Worm (Caenorhabditis elegans) whole organism, L1 larva: ENCODE data around the gene ent-1.

Source experiments
- C16A3.4 ChIP-seq: fragments of 150-350 bp; optimal IDR thresholded peaks from 2 replicates; lab custom pipeline; 2014; ENCODE audit warnings: missing biosample characterization, missing genetic modification characterization
- F16B12.6 ChIP-seq: fragments of 150-350 bp; optimal IDR thresholded peaks from 2 replicates; lab custom pipeline; 2014; ENCODE audit warnings: missing biosample characterization, missing genetic modification characterization
- alr-1 ChIP-seq: fragments of 200-800 bp; sonication (Bioruptor generic); optimal IDR thresholded peaks from 2 replicates; lab custom pipeline; 2018; ENCODE audit warnings: borderline replicate concordance, mild to moderate bottlenecking, missing genetic modification characterization, missing compliant biosample characterization
- aly-2 ChIP-seq: fragments of 150-350 bp; optimal IDR thresholded peaks from 2 replicates; lab custom pipeline; 2014; ENCODE audit warnings: missing biosample characterization, missing genetic modification characterization
- ama-1 ChIP-seq: fragments of 150-350 bp; optimal IDR thresholded peaks from 2 replicates; lab custom pipeline; 2014
- ceh-82 ChIP-seq, 3 experiments: fragments of 150-350 bp in 1 of 3; sonication (generic microtip) in 2 of 3; optimal IDR thresholded peaks; 2 replicates each; lab custom pipeline; 2014 to 2017; ENCODE audit warnings: missing biosample characterization in 3 of 3, missing genetic modification characterization in 3 of 3
- ceh-88 ChIP-seq: fragments of 200-800 bp; sonication (Bioruptor generic); IDR thresholded peaks from 2 replicates; pipeline ENCODE4 v1.3.6; 2022; ENCODE audit warnings: missing genetic modification characterization, missing compliant biosample characterization
- ceh-90 ChIP-seq: sonication (generic microtip); optimal IDR thresholded peaks from 2 replicates; lab custom pipeline; 2016; ENCODE audit warnings: missing genetic modification characterization, missing compliant biosample characterization
- dsc-1 ChIP-seq: sonication (generic microtip); optimal IDR thresholded peaks from 2 replicates; lab custom pipeline; 2016; ENCODE audit warnings: mild to moderate bottlenecking, missing genetic modification characterization, missing compliant biosample characterization
- efl-3 ChIP-seq: fragments of 200-800 bp; sonication (Bioruptor generic); optimal IDR thresholded peaks from 2 replicates; lab custom pipeline; 2018; ENCODE audit warnings: mild to moderate bottlenecking, missing genetic modification characterization, missing compliant biosample characterization
- egl-27 ChIP-seq, 2 experiments: fragments of 150-350 bp in 1 of 2; sonication (generic microtip); optimal IDR thresholded peaks; 3 replicates each; lab custom pipeline; 2017 to 2018; ENCODE audit warnings: missing biosample characterization in 2 of 2, missing genetic modification characterization in 2 of 2, missing genetic modification reagents in 2 of 2
- elt-2 ChIP-seq: sonication (generic microtip); optimal IDR thresholded peaks from 2 replicates; lab custom pipeline; 2016; ENCODE audit warnings: missing genetic modification characterization, mild to moderate bottlenecking, inconsistent platforms, missing compliant biosample characterization, missing genetic modification reagents
- elt-3 ChIP-seq, 6 experiments: fragments of 150-350 bp in 1 of 6; sonication (generic microtip); optimal IDR thresholded peaks; 2 replicates each; lab custom pipeline; 2017 to 2018; ENCODE audit warnings: missing biosample characterization in 6 of 6, missing genetic modification characterization in 6 of 6, inconsistent platforms in 1 of 6
- ets-5 ChIP-seq: fragments of 200-800 bp; sonication (Bioruptor generic); IDR thresholded peaks from 2 replicates; pipeline ENCODE4 v1.3.6; 2022; ENCODE audit warnings: missing genetic modification characterization, missing compliant biosample characterization
- fkh-8 ChIP-seq: sonication (generic microtip); optimal IDR thresholded peaks from 2 replicates; lab custom pipeline; 2016; ENCODE audit warnings: mild to moderate bottlenecking, missing genetic modification characterization, missing compliant biosample characterization
- grh-1 ChIP-seq: fragments of 200-800 bp; sonication (Bioruptor generic); IDR thresholded peaks from 2 replicates; pipeline ENCODE4 v1.3.6; 2022; ENCODE audit warnings: missing genetic modification reagents, missing genetic modification characterization, missing compliant biosample characterization
- hlh-4 ChIP-seq: sonication (generic microtip); optimal IDR thresholded peaks from 2 replicates; lab custom pipeline; 2016; ENCODE audit warnings: mild to moderate bottlenecking, missing genetic modification characterization, missing compliant biosample characterization
- hpl-2 ChIP-seq: fragments of 150-350 bp; optimal IDR thresholded peaks from 2 replicates; lab custom pipeline; 2014; ENCODE audit warnings: missing biosample characterization, missing genetic modification reagents, missing genetic modification characterization
- irx-1 ChIP-seq: sonication (generic microtip); optimal IDR thresholded peaks from 2 replicates; lab custom pipeline; 2016; ENCODE audit warnings: missing genetic modification characterization, missing compliant biosample characterization
- jun-1 ChIP-seq: fragments of 150-350 bp; optimal IDR thresholded peaks from 2 replicates; lab custom pipeline; 2014; ENCODE audit warnings: missing biosample characterization, missing genetic modification reagents, missing genetic modification characterization
- lin-15B ChIP-seq: fragments of 150-350 bp; sonication (generic microtip); optimal IDR thresholded peaks from 3 replicates; lab custom pipeline; 2014; ENCODE audit warnings: missing biosample characterization, missing genetic modification characterization
- lin-39 ChIP-seq: fragments of 150-350 bp; optimal IDR thresholded peaks from 2 replicates; lab custom pipeline; 2014; ENCODE audit warnings: missing biosample characterization, missing genetic modification reagents, missing genetic modification characterization
- lir-3 ChIP-seq: sonication (generic microtip); optimal IDR thresholded peaks from 2 replicates; lab custom pipeline; 2016; ENCODE audit warnings: mild to moderate bottlenecking, missing genetic modification characterization, moderate library complexity, missing compliant biosample characterization; ENCODE audit not compliant: poor library complexity
- lsy-2 ChIP-seq, 2 experiments: fragments of 150-350 bp; optimal IDR thresholded peaks; 2 replicates each; lab custom pipeline; 2014; ENCODE audit warnings: missing biosample characterization in 2 of 2, missing genetic modification characterization in 2 of 2
- mab-9 ChIP-seq: fragments of 200-800 bp; sonication (Bioruptor generic); IDR thresholded peaks from 2 replicates; pipeline ENCODE4 v1.3.6; 2022; ENCODE audit warnings: missing genetic modification reagents, missing genetic modification characterization, missing compliant biosample characterization
- mdl-1 ChIP-seq, 2 experiments: fragments of 150-350 bp; optimal IDR thresholded peaks; 2 replicates each; lab custom pipeline; 2014 to 2017; ENCODE audit warnings: missing biosample characterization in 2 of 2, missing genetic modification characterization in 2 of 2, inconsistent platforms in 1 of 2
- mep-1 ChIP-seq: fragments of 150-350 bp; optimal IDR thresholded peaks from 2 replicates; lab custom pipeline; 2014; ENCODE audit warnings: missing biosample characterization, missing genetic modification characterization
- nhr-11 ChIP-seq: fragments of 150-350 bp; optimal IDR thresholded peaks from 2 replicates; lab custom pipeline; 2014; ENCODE audit warnings: missing biosample characterization, missing genetic modification characterization
- nhr-12 ChIP-seq: sonication (generic microtip); optimal IDR thresholded peaks from 2 replicates; lab custom pipeline; 2017; ENCODE audit warnings: missing biosample characterization, missing genetic modification characterization
- nhr-237 ChIP-seq: fragments of 150-350 bp; optimal IDR thresholded peaks from 2 replicates; lab custom pipeline; 2014; ENCODE audit warnings: missing biosample characterization, missing genetic modification characterization
- nhr-71 ChIP-seq: sonication (generic microtip); optimal IDR thresholded peaks from 2 replicates; lab custom pipeline; 2016; ENCODE audit warnings: mild to moderate bottlenecking, missing genetic modification characterization, moderate library complexity, missing compliant biosample characterization
- nhr-76 ChIP-seq: sonication (generic microtip); optimal IDR thresholded peaks from 2 replicates; lab custom pipeline; 2017; ENCODE audit warnings: missing biosample characterization, missing genetic modification characterization
- nhr-77 ChIP-seq: fragments of 150-350 bp; optimal IDR thresholded peaks from 2 replicates; lab custom pipeline; 2014; ENCODE audit warnings: missing biosample characterization, missing genetic modification characterization
- nhr-84 ChIP-seq: sonication (generic microtip); optimal IDR thresholded peaks from 2 replicates; lab custom pipeline; 2017; ENCODE audit warnings: missing biosample characterization, missing genetic modification characterization
- nhr-90 ChIP-seq: sonication (generic microtip); optimal IDR thresholded peaks from 2 replicates; lab custom pipeline; 2016; ENCODE audit warnings: mild to moderate bottlenecking, missing genetic modification characterization, missing compliant biosample characterization; ENCODE audit not compliant: poor library complexity
- pag-3 ChIP-seq: sonication (generic microtip); optimal IDR thresholded peaks from 2 replicates; lab custom pipeline; 2017; ENCODE audit warnings: missing genetic modification characterization, mild to moderate bottlenecking, missing compliant biosample characterization, antibody characterized with exemption, borderline replicate concordance; ENCODE audit not compliant: insufficient read depth
- pax-3 ChIP-seq: fragments of 200-800 bp; sonication (Bioruptor generic); optimal IDR thresholded peaks from 2 replicates; lab custom pipeline; 2018; ENCODE audit warnings: mild to moderate bottlenecking, missing genetic modification characterization, moderate library complexity, missing compliant biosample characterization
- pqm-1 ChIP-seq: sonication (generic microtip); optimal IDR thresholded peaks from 3 replicates; lab custom pipeline; 2017; ENCODE audit warnings: missing biosample characterization, missing genetic modification characterization
- rnt-1 ChIP-seq: sonication (generic microtip); optimal IDR thresholded peaks from 2 replicates; lab custom pipeline; 2016; ENCODE audit warnings: mild to moderate bottlenecking, missing genetic modification characterization, moderate library complexity, missing compliant biosample characterization
- skn-1 ChIP-seq: fragments of 150-350 bp; optimal IDR thresholded peaks from 2 replicates; lab custom pipeline; 2014; ENCODE audit warnings: missing biosample characterization, missing genetic modification characterization
- snpc-4 ChIP-seq: fragments of 150-350 bp; optimal IDR thresholded peaks from 2 replicates; lab custom pipeline; 2014; ENCODE audit warnings: missing biosample characterization, missing genetic modification characterization
- snu-23 ChIP-seq: sonication (generic microtip); optimal IDR thresholded peaks from 2 replicates; lab custom pipeline; 2016; ENCODE audit warnings: missing genetic modification characterization, missing compliant biosample characterization
- sox-4 ChIP-seq: sonication (generic microtip); optimal IDR thresholded peaks from 2 replicates; lab custom pipeline; 2016; ENCODE audit warnings: missing genetic modification characterization, missing compliant biosample characterization
- sptf-1 ChIP-seq: fragments of 150-350 bp; optimal IDR thresholded peaks from 2 replicates; lab custom pipeline; 2014; ENCODE audit warnings: missing biosample characterization, missing genetic modification characterization
- swsn-7 ChIP-seq: sonication (generic microtip); optimal IDR thresholded peaks from 2 replicates; lab custom pipeline; 2016; ENCODE audit warnings: missing genetic modification characterization, missing compliant biosample characterization
- unc-130 ChIP-seq: fragments of 150-350 bp; optimal IDR thresholded peaks from 2 replicates; lab custom pipeline; 2017; ENCODE audit warnings: missing biosample characterization, missing genetic modification characterization, inconsistent platforms
- unc-86 ChIP-seq: sonication (generic microtip); optimal IDR thresholded peaks from 2 replicates; lab custom pipeline; 2016; ENCODE audit warnings: missing genetic modification characterization, missing compliant biosample characterization
- vab-15 ChIP-seq: sonication (generic microtip); optimal IDR thresholded peaks from 2 replicates; lab custom pipeline; 2017; ENCODE audit warnings: missing genotype, mild to moderate bottlenecking, missing genetic modification characterization, missing compliant biosample characterization
- xbp-1 ChIP-seq: sonication (generic microtip); optimal IDR thresholded peaks from 2 replicates; lab custom pipeline; 2016; ENCODE audit warnings: missing genetic modification characterization, missing compliant biosample characterization
- zag-1 ChIP-seq: fragments of 150-350 bp; optimal IDR thresholded peaks from 2 replicates; lab custom pipeline; 2014; ENCODE audit warnings: missing biosample characterization, missing genetic modification characterization
- ztf-11 ChIP-seq, 2 experiments: sonication (generic microtip); optimal IDR thresholded peaks; 2 replicates each; lab custom pipeline; 2016 to 2017; ENCODE audit warnings: missing genetic modification characterization in 2 of 2, missing biosample characterization in 1 of 2, missing compliant biosample characterization in 1 of 2

The ent-1 gene

DNA sequence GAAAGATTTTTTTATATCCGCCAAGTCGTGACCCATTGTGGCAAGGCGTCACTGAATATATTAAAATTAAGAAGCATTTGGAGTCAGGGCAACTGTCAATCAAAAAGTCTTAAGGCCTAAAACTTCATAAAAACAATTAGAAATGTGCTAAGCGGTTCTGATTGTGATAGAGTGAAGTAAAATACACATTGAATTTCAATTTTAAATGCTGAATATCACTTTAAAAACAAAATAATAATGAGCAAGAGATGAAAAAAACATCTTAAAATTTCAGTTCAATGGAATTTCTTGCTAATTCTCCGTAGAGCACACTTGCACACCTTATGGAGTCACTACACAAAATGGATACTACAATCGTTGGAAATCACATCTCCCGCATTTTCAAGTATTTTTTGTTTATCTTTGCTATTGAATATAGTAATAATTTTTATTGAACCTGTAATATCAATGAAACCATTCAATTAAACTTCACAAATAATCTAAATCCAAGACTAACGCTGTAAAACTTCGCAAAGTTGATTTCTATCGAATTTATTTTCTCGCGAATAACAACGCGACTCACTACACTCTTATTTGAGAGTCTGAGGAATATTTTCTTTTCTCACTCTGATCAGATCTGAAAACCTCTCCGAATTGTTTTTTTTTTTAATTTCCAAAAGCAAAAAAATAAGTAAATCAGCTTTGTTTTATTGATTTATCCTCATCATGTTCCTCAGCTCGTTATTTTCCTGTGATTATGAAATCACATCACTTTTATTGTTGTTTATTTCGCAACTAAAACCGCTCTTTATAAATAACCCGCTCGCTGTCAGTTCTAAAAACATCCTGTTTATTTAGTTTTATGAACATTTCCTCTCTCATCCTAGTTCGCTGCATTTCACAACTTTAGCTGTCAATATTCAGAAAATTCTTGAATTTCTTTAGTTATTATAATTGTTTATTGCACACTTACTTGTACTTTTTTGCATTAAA is 19.5 kb downstream of the ent-1 start, which contains the start of gene mars-1:
Gene mars-1, minus strand, starts transcription at position 51 of the 972 bp plus-strand sequence.
- no peak for TF ChIP-seq zag-1
- peak; percentile 52 for TF ChIP-seq dsc-1 (tag; lab: Kevin White, UChicago)
- peak; percentile 52 for TF ChIP-seq lin-15B
- TF ChIP-seq sptf-1 (tag; lab: Kevin White, UChicago): no peak
- TF ChIP-seq ceh-90 (tag; lab: Kevin White, UChicago): peak; percentile 45
- TF ChIP-seq F16B12.6 (tag; lab: Kevin White, UChicago): peak; percentile 19
- no peak for TF ChIP-seq efl-3
- TF ChIP-seq unc-86 (tag; lab: Kevin White, UChicago): peak; percentile 56
- peak; percentile 80 for TF ChIP-seq vab-15
- TF ChIP-seq lin-39 (tag; lab: Kevin White, UChicago): no peak
- no peak for TF ChIP-seq egl-27 (tag; optimal IDR thresholded peaks at IDR 0.05; lab: Kevin White, UChicago)
- peak; percentile 16 for TF ChIP-seq elt-2 (tag; lab: Kevin White, UChicago)
- no peak for TF ChIP-seq pag-3
- peak; percentile 17 for TF ChIP-seq snpc-4 (tag; lab: Kevin White, UChicago)
- TF ChIP-seq alr-1: no peak
- TF ChIP-seq ceh-88 (GFP tag; lab: Robert Waterston, UW): peak; percentile 60; the same call in 1 of the 2 replicates
- TF ChIP-seq lsy-2 (tag; optimal IDR thresholded peaks at IDR 0.05; lab: Kevin White, UChicago): peak; percentile 65 to 88
- no peak for TF ChIP-seq ets-5 (GFP tag; lab: Robert Waterston, UW)
- peak; percentile 72 for TF ChIP-seq rnt-1 (tag; lab: Kevin White, UChicago)
- peak; percentile 60 for TF ChIP-seq jun-1
- TF ChIP-seq ceh-82 (tag; optimal IDR thresholded peaks at IDR 0.05; lab: Kevin White, UChicago): peak; percentile 12 to 53 (median 49)
- peak in 1 of 6 experiments; percentile 14 for TF ChIP-seq elt-3 (tag; optimal IDR thresholded peaks at IDR 0.05; lab: Kevin White, UChicago)
- TF ChIP-seq mdl-1 (tag; optimal IDR thresholded peaks at IDR 0.05; lab: Kevin White, UChicago): no peak
- TF ChIP-seq pqm-1 (tag; lab: Kevin White, UChicago): no peak
- peak; percentile 89 for TF ChIP-seq nhr-71 (tag; lab: Kevin White, UChicago)
- peak; percentile 85 for TF ChIP-seq snu-23
- TF ChIP-seq unc-130 (tag; lab: Kevin White, UChicago): peak; percentile 37
- TF ChIP-seq nhr-12 (tag; lab: Kevin White, UChicago): no peak
- TF ChIP-seq grh-1: no peak; the same call in 1 of the 2 replicates
- peak; percentile 89 for TF ChIP-seq C16A3.4 (tag; lab: Kevin White, UChicago)
- TF ChIP-seq aly-2: peak; percentile 55
- peak; percentile 68 for TF ChIP-seq hpl-2 (GFP tag; lab: Kevin White, UChicago)
- peak; percentile 51 for TF ChIP-seq nhr-237 (tag; lab: Kevin White, UChicago)
- TF ChIP-seq nhr-90 (tag; lab: Kevin White, UChicago): peak; percentile 80
- TF ChIP-seq xbp-1 (tag; lab: Kevin White, UChicago): peak; percentile 77
- no peak for TF ChIP-seq nhr-84 (tag; lab: Kevin White, UChicago)
- TF ChIP-seq nhr-11 (tag; lab: Kevin White, UChicago): no peak
- TF ChIP-seq mep-1 (tag; lab: Kevin White, UChicago): peak; percentile 84
- TF ChIP-seq lir-3: peak; percentile 76
- peak; percentile 64 for TF ChIP-seq irx-1 (tag; lab: Kevin White, UChicago)
- no peak for TF ChIP-seq hlh-4
- no peak for TF ChIP-seq ama-1 (lab: Kevin White, UChicago)
- TF ChIP-seq ztf-11 (tag; optimal IDR thresholded peaks at IDR 0.05; lab: Kevin White, UChicago): peak in 1 of 2 experiments; percentile 60
- no peak for TF ChIP-seq mab-9
- TF ChIP-seq sox-4 (tag; lab: Kevin White, UChicago): peak; percentile 40
- peak; percentile 81 for TF ChIP-seq pax-3 (tag; lab: Kevin White, UChicago)
- peak; percentile 86 for TF ChIP-seq fkh-8 (tag; lab: Kevin White, UChicago)
- TF ChIP-seq nhr-77 (tag; lab: Kevin White, UChicago): peak; percentile 74
- TF ChIP-seq swsn-7 (tag; lab: Kevin White, UChicago): peak; percentile 63
- peak; percentile 34 for TF ChIP-seq skn-1 (tag; lab: Kevin White, UChicago)
- TF ChIP-seq nhr-76: no peak
